Fruit fly (Drosophila melanogaster) whole organism, embryonic: Measurements from ENCODE around the gene CG33098.

ENCODE experiments used
- Atf3 ChIP-seq: fragments of 200-800 bp; sonication (Bioruptor generic); optimal IDR thresholded peaks from 3 replicates; lab custom pipeline; 2016; ENCODE audit warnings: missing biosample characterization, missing genetic modification characterization
- CG1024 ChIP-seq: fragments of 200-800 bp; sonication (Bioruptor generic); IDR thresholded peaks from 2 replicates; pipeline ENCODE4 v1.3.6; 2022; ENCODE audit warnings: missing biosample characterization, missing genetic modification characterization
- CG10462 ChIP-seq: fragments of 200-800 bp; sonication (Bioruptor generic); optimal IDR thresholded peaks from 2 replicates; lab custom pipeline; 2016; ENCODE audit warnings: missing biosample characterization, missing genetic modification characterization
- CG10654 ChIP-seq: fragments of 200-800 bp; sonication (Bioruptor generic); optimal IDR thresholded peaks from 2 replicates; lab custom pipeline; 2016; ENCODE audit warnings: missing biosample characterization, missing genetic modification characterization
- CG11085 ChIP-seq: fragments of 200-800 bp; sonication (Bioruptor generic); IDR thresholded peaks from 2 replicates; pipeline ENCODE4 v1.3.6; 2022; ENCODE audit warnings: missing biosample characterization, missing genetic modification characterization
- CG11560 ChIP-seq: fragments of 200-800 bp; sonication (Bioruptor generic); IDR thresholded peaks from 3 replicates; pipeline ENCODE4 v1.3.6; 2022; ENCODE audit warnings: missing biosample characterization, missing genetic modification characterization
- CG12104 ChIP-seq: fragments of 200-800 bp; sonication (Bioruptor generic); optimal IDR thresholded peaks from 3 replicates; lab custom pipeline; 2016; ENCODE audit warnings: missing biosample characterization, missing genetic modification characterization
- CG13287 ChIP-seq: fragments of 200-800 bp; sonication (Bioruptor generic); IDR thresholded peaks from 2 replicates; pipeline ENCODE4 v1.3.6; 2022; ENCODE audit warnings: missing biosample characterization, missing genetic modification characterization; ENCODE audit not compliant: partially characterized antibody
- CG13894 ChIP-seq: fragments of 200-800 bp; sonication (Bioruptor generic); optimal IDR thresholded peaks from 3 replicates; lab custom pipeline; 2018; ENCODE audit warnings: missing biosample characterization, mild to moderate bottlenecking, missing genetic modification characterization, moderate library complexity
- CG14860 ChIP-seq: fragments of 200-800 bp; sonication (Bioruptor generic); IDR thresholded peaks from 3 replicates; pipeline ENCODE4 v1.3.6; 2022; ENCODE audit warnings: missing biosample characterization, missing genetic modification characterization; ENCODE audit not compliant: partially characterized antibody
- CG17385 ChIP-seq: fragments of 200-800 bp; sonication (Bioruptor generic); optimal IDR thresholded peaks from 3 replicates; lab custom pipeline; 2018; ENCODE audit warnings: missing biosample characterization, mild to moderate bottlenecking, missing genetic modification characterization
- CG18476 ChIP-seq: fragments of 200-800 bp; sonication (Bioruptor generic); optimal IDR thresholded peaks from 2 replicates; lab custom pipeline; 2016; ENCODE audit warnings: missing biosample characterization, mild to moderate bottlenecking, missing genetic modification characterization
- CG18764 ChIP-seq: fragments of 200-800 bp; sonication (Bioruptor generic); optimal IDR thresholded peaks from 3 replicates; lab custom pipeline; 2016; ENCODE audit warnings: missing biosample characterization, missing genetic modification characterization
- CG33557 ChIP-seq: fragments of 200-800 bp; sonication (Bioruptor generic); optimal IDR thresholded peaks from 2 replicates; lab custom pipeline; 2019; ENCODE audit warnings: missing biosample characterization, mild to moderate bottlenecking, missing genetic modification characterization, moderate library complexity
- CG34376 ChIP-seq: fragments of 200-800 bp; sonication (Bioruptor generic); optimal IDR thresholded peaks from 2 replicates; lab custom pipeline; 2018; ENCODE audit warnings: missing biosample characterization, mild to moderate bottlenecking, missing genetic modification characterization
- CG3847 ChIP-seq: fragments of 200-800 bp; sonication (Bioruptor generic); IDR thresholded peaks from 2 replicates; pipeline ENCODE4 v1.3.6; 2022; ENCODE audit warnings: missing biosample characterization, missing genetic modification characterization
- CG4730 ChIP-seq: fragments of 200-800 bp; sonication (Bioruptor generic); IDR thresholded peaks from 2 replicates; pipeline ENCODE4 v1.3.6; 2022; ENCODE audit warnings: missing biosample characterization, missing genetic modification characterization
- D19A ChIP-seq: fragments of 200-800 bp; optimal IDR thresholded peaks from 3 replicates; lab custom pipeline; 2019; ENCODE audit warnings: missing biosample characterization, mild to moderate bottlenecking, missing genetic modification characterization, moderate library complexity
- D19B ChIP-seq: fragments of 200-800 bp; sonication (Bioruptor generic); optimal IDR thresholded peaks from 2 replicates; lab custom pipeline; 2017; ENCODE audit warnings: missing biosample characterization, mild to moderate bottlenecking, missing genetic modification characterization
- Dll ChIP-seq: fragments of 200-800 bp; sonication (Bioruptor generic); IDR thresholded peaks from 4 replicates; pipeline ENCODE4 v1.3.6; 2022; ENCODE audit warnings: missing biosample characterization, missing genetic modification characterization; ENCODE audit not compliant: partially characterized antibody
- HHEX ChIP-seq: fragments of 200-800 bp; sonication (Bioruptor generic); optimal IDR thresholded peaks from 3 replicates; lab custom pipeline; 2017; ENCODE audit warnings: missing biosample characterization, mild to moderate bottlenecking, missing genetic modification characterization, missing genetic modification reagents
- Hr3 ChIP-seq: fragments of 200-800 bp; sonication (Bioruptor generic); optimal IDR thresholded peaks from 3 replicates; lab custom pipeline; 2016; ENCODE audit warnings: missing biosample characterization, missing genetic modification characterization
- Hr51 ChIP-seq, 2 experiments: fragments of 200-800 bp; sonication (Bioruptor generic); optimal IDR thresholded peaks; 2 replicates in 1 of 2; 3 replicates in 1 of 2; lab custom pipeline; 2016 to 2018; ENCODE audit warnings: missing biosample characterization in 2 of 2, missing genetic modification characterization in 2 of 2, mild to moderate bottlenecking in 1 of 2, moderate library complexity in 1 of 2
- TFAM ChIP-seq: fragments of 200-800 bp; sonication (Bioruptor generic); optimal IDR thresholded peaks from 2 replicates; lab custom pipeline; 2017; ENCODE audit warnings: missing biosample characterization, missing genetic modification characterization, inconsistent platforms
- ac ChIP-seq: fragments of 200-800 bp; sonication (Bioruptor generic); optimal IDR thresholded peaks from 3 replicates; lab custom pipeline; 2017; ENCODE audit warnings: missing biosample characterization, mild to moderate bottlenecking, missing genetic modification characterization
- ato ChIP-seq: fragments of 200-800 bp; sonication (Bioruptor generic); IDR thresholded peaks from 2 replicates; pipeline ENCODE4 v1.3.6; 2022; ENCODE audit warnings: missing biosample characterization, missing genetic modification characterization; ENCODE audit not compliant: partially characterized antibody
- bab2 ChIP-seq: fragments of 200-800 bp; sonication (Bioruptor generic); optimal IDR thresholded peaks from 2 replicates; lab custom pipeline; 2016; ENCODE audit warnings: missing biosample characterization, missing genetic modification characterization
- bcd ChIP-seq: fragments of 200-800 bp; sonication (Bioruptor generic); optimal IDR thresholded peaks from 2 replicates; lab custom pipeline; 2017; ENCODE audit warnings: missing biosample characterization, mild to moderate bottlenecking, missing genetic modification characterization
- chif ChIP-seq, 2 experiments: fragments of 200-800 bp; sonication (Bioruptor generic); optimal IDR thresholded peaks; 3 replicates each; lab custom pipeline; 2016; ENCODE audit warnings: missing biosample characterization in 2 of 2, missing genetic modification characterization in 2 of 2
- dimm ChIP-seq: fragments of 200-800 bp; sonication (Bioruptor generic); IDR thresholded peaks from 2 replicates; pipeline ENCODE4 v1.3.6; 2022; ENCODE audit warnings: missing biosample characterization, missing genetic modification characterization
- ems ChIP-seq: fragments of 200-800 bp; sonication (Bioruptor generic); optimal IDR thresholded peaks from 3 replicates; lab custom pipeline; 2016; ENCODE audit warnings: missing biosample characterization, missing genetic modification characterization
- exex ChIP-seq: fragments of 200-800 bp; sonication (Bioruptor generic); optimal IDR thresholded peaks from 4 replicates; lab custom pipeline; 2018; ENCODE audit warnings: missing biosample characterization, mild to moderate bottlenecking, missing genetic modification characterization, moderate library complexity
- gro ChIP-seq: fragments of 200-800 bp; sonication (Bioruptor generic); optimal IDR thresholded peaks from 2 replicates; lab custom pipeline; 2016; ENCODE audit warnings: missing biosample characterization, missing genetic modification characterization
- hb ChIP-seq: fragments of 200-800 bp; sonication (Bioruptor generic); IDR thresholded peaks from 3 replicates; pipeline ENCODE4 v1.3.6; 2022; ENCODE audit warnings: missing biosample characterization, missing genetic modification characterization; ENCODE audit not compliant: partially characterized antibody
- her ChIP-seq: fragments of 200-800 bp; sonication (Bioruptor generic); optimal IDR thresholded peaks from 2 replicates; lab custom pipeline; 2016; ENCODE audit warnings: missing biosample characterization, missing genetic modification characterization
- inv ChIP-seq: fragments of 200-800 bp; sonication (Bioruptor generic); IDR thresholded peaks from 2 replicates; pipeline ENCODE4 v1.3.6; 2022; ENCODE audit warnings: missing biosample characterization, missing genetic modification characterization; ENCODE audit not compliant: partially characterized antibody
- mam ChIP-seq: fragments of 200-800 bp; sonication (Bioruptor generic); optimal IDR thresholded peaks from 3 replicates; lab custom pipeline; 2016; ENCODE audit warnings: missing biosample characterization, missing genetic modification characterization
- nom ChIP-seq: fragments of 200-800 bp; sonication (Bioruptor generic); optimal IDR thresholded peaks from 2 replicates; lab custom pipeline; 2017; ENCODE audit warnings: missing biosample characterization, missing genetic modification characterization, mild to moderate bottlenecking, moderate library complexity, missing genetic modification reagents
- otp ChIP-seq: fragments of 200-800 bp; sonication (Bioruptor generic); IDR thresholded peaks from 3 replicates; pipeline ENCODE4, ENCODE4 v1.3.6; 2022; ENCODE audit warnings: missing biosample characterization, missing genetic modification characterization
- rib ChIP-seq: fragments of 200-800 bp; sonication (Bioruptor generic); IDR thresholded peaks from 2 replicates; pipeline ENCODE4 v1.3.6; 2022; ENCODE audit warnings: missing biosample characterization, missing genetic modification characterization
- ro ChIP-seq: fragments of 200-800 bp; sonication (Bioruptor generic); IDR thresholded peaks from 2 replicates; pipeline ENCODE4 v1.3.6; 2022; ENCODE audit warnings: missing biosample characterization, missing genetic modification characterization
- sisA ChIP-seq: fragments of 200-800 bp; sonication (Bioruptor generic); IDR thresholded peaks from 2 replicates; pipeline ENCODE4 v1.3.6; 2022; ENCODE audit warnings: missing biosample characterization, missing genetic modification characterization
- slbo ChIP-seq: fragments of 200-800 bp; sonication (Bioruptor generic); IDR thresholded peaks from 2 replicates; pipeline ENCODE4 v1.3.6; 2022; ENCODE audit warnings: missing biosample characterization, missing genetic modification characterization
- sob ChIP-seq: fragments of 200-800 bp; sonication (Bioruptor generic); IDR thresholded peaks from 2 replicates; pipeline ENCODE4 v1.3.6; 2022; ENCODE audit warnings: missing biosample characterization, missing genetic modification characterization
- stc ChIP-seq: fragments of 200-800 bp; sonication (Bioruptor generic); IDR thresholded peaks from 2 replicates; pipeline ENCODE4 v1.3.6; 2022; ENCODE audit warnings: missing biosample characterization, missing genetic modification characterization
- trem ChIP-seq: fragments of 200-800 bp; optimal IDR thresholded peaks from 3 replicates; lab custom pipeline; 2019; ENCODE audit warnings: missing biosample characterization, mild to moderate bottlenecking, missing genetic modification characterization, moderate library complexity
- zf30C ChIP-seq: fragments of 200-800 bp; sonication (Bioruptor generic); optimal IDR thresholded peaks from 3 replicates; lab custom pipeline; 2018; ENCODE audit warnings: missing biosample characterization, mild to moderate bottlenecking, missing genetic modification characterization

The CG33098 gene

DNA sequence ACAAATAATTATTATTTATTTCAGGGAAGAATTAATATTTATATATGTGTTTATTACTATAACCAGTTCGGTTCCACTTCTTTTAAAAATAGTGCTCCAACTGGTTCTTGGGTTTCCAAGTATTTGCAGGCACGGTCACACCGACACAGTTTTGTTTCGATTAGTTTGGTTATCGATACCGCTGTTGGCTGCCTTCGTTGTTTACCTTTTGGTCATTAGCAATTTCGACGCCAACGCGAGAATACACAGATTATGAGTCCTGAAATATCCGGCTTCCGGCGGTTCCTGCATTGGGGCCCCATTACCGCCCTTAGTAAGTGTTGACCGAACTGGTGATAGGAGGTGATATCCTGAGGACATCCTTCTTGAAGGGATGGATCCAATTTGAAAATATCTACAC is 21.2 kb downstream of the CG33098 start, which contains the start of gene CG5196 (continued):
- TF ChIP-seq dimm (GFP tag; lab: Robert Waterston, UW) = no peak
- peak; percentile 84 for TF ChIP-seq CG13287 (GFP tag; lab: Robert Waterston, UW)
- TF ChIP-seq ro (GFP tag; lab: Robert Waterston, UW) = no peak
- TF ChIP-seq bab2 (GFP tag; lab: Kevin White, UChicago) = no peak
- no peak for TF ChIP-seq Hr51 (GFP tag; optimal IDR thresholded peaks at IDR 0.05; lab: Kevin White, UChicago)
- TF ChIP-seq CG1024 (GFP tag; lab: Robert Waterston, UW) = no peak
- no peak for TF ChIP-seq sisA
- no peak for TF ChIP-seq CG4730

- no peak for TF ChIP-seq slbo
- peak; percentile 59 for TF ChIP-seq exex (tag; lab: Kevin White, UChicago)
- no peak for TF ChIP-seq chif (GFP tag; optimal IDR thresholded peaks at IDR 0.05; lab: Kevin White, UChicago)
These were observed 24.5 kb downstream of the CG33098 start for dm6 chr3R:12411449-12411848.

DNA sequence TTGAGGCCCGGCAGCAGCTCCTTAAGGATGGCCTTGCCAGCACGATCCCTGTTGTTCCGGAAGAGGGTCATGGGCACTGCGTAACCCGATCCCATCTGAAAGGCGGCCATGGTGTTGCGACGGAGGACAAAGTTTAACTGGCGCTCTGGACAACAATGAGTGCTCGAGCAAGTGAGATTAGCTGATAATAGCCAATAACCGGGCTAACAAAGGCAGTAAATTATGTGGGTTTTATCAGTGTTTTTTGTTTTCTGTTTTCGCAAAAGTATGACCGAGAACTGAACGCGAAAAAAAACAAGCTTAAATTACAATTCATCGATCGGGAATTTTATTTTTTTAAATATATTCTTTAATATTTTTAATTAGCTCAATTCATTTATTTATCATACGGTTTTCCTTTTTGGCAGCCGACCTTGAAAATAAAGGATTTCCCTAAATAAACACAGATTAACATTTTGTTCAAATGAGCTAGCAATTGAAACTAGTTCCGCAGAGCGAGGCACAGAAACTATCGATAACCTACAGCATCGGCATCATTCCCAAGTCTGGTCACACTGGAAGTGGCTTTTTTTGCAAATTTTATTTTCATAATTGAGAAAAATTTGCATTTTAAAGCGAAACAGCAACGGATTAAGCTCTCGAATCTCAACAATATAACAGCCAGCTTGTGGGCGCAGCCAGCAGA is 26.4 kb downstream of the CG33098 start, which contains the start of the genes Dip-C and pps:
Gene Dip-C, minus strand, starts transcription at position 486 of the 685 bp plus-strand sequence.
Gene pps, plus strand, starts transcription at position 555 of the 685 bp plus-strand sequence.
- TF ChIP-seq CG11085 (GFP tag; lab: Robert Waterston, UW) (no peak), bcd (GFP tag; lab: Kevin White, UChicago) (no peak), CG14860 (GFP tag; lab: Robert Waterston, UW) (peak; percentile 35; the same call in 1 of the 3 replicates), CG34376 (GFP tag; lab: Kevin White, UChicago) (peak; percentile 44), nom (GFP tag; lab: Kevin White, UChicago) (peak; percentile 43), Atf3 (GFP tag; lab: Kevin White, UChicago) (no peak), rib (no peak), CG13894 (tag; lab: Kevin White, UChicago) (no peak), her (GFP tag; lab: Kevin White, UChicago) (no peak), Hr3 (GFP tag; lab: Kevin White, UChicago) (no peak), zf30C (GFP tag; lab: Kevin White, UChicago) (no peak), TFAM (GFP tag; lab: Kevin White, UChicago) (no peak), otp (GFP tag; lab: Robert Waterston, UW) (no peak), mam (GFP tag; lab: Kevin White, UChicago) (no peak), CG17385 (no peak), sob (no peak), CG10462 (no peak), D19A (tag; lab: Kevin White, UChicago) (no peak), ato (GFP tag; lab: Robert Waterston, UW) (peak; percentile 58; the same call in 1 of the 2 replicates), hb (GFP tag; lab: Robert Waterston, UW) (peak; percentile 40; the same call in 1 of the 3 replicates), CG18764 (GFP tag; lab: Kevin White, UChicago) (no peak), chif (GFP tag; optimal IDR thresholded peaks at IDR 0.05; lab: Kevin White, UChicago) (no peak), inv (peak; percentile 65), CG3847 (GFP tag; lab: Robert Waterston, UW) (no peak), ems (GFP tag; lab: Kevin White, UChicago) (no peak), CG18476 (GFP tag; lab: Kevin White, UChicago) (no peak), gro (GFP tag; lab: Kevin White, UChicago) (no peak), Dll (peak; percentile 75), CG33557 (GFP tag; lab: Kevin White, UChicago) (no peak), stc (GFP tag; lab: Robert Waterston, UW) (no peak), HHEX (GFP tag; lab: Kevin White, UChicago) (no peak), D19B (GFP tag; lab: Kevin White, UChicago) (no peak), CG10654 (GFP tag; lab: Kevin White, UChicago) (no peak), ac (GFP tag; lab: Kevin White, UChicago) (no peak), trem (tag; lab: Kevin White, UChicago) (peak; percentile 57), CG11560 (tag; lab: Robert Waterston, UW) (no peak), CG12104 (GFP tag; lab: Kevin White, UChicago) (peak; percentile 12)
